Worm (Caenorhabditis elegans) whole organism, L4/young adult: ENCODE data around the gene rgs-7.
A peak's percentile ranks its signal among the peaks of the same experiment; 100 is the strongest.

ENCODE experiments used
- W03F9.2 ChIP-seq: fragments of 150-350 bp; optimal IDR thresholded peaks from 2 replicates; lab custom pipeline; 2014; ENCODE audit warnings: missing biosample characterization, missing genetic modification characterization
- dao-5 ChIP-seq: sonication (generic microtip); optimal IDR thresholded peaks from 2 replicates; lab custom pipeline; 2016; ENCODE audit warnings: missing genotype, missing genetic modification characterization, moderate library complexity, missing compliant biosample characterization
- him-1 ChIP-seq: sonication (generic microtip); optimal IDR thresholded peaks from 2 replicates; lab custom pipeline; 2016; ENCODE audit warnings: missing genotype, missing genetic modification reagents, missing genetic modification characterization, missing compliant biosample characterization

rgs-7 gene

ce11 chrX:3599860-3600259 is 57.5 kb downstream of the rgs-7 start:
- no peak for TF ChIP-seq him-1 (tag; lab: Kevin White, UChicago)
- TF ChIP-seq dao-5, result no peak
- TF ChIP-seq W03F9.2, result no peak

ce11 chrX:3600390-3600789 is 58.0 kb downstream of the rgs-7 start, which contains the start of gene cgr-1:
Gene cgr-1 (minus strand): TSS chrX:3600457.
- no peak for TF ChIP-seq dao-5
- TF ChIP-seq W03F9.2, result no peak
- TF ChIP-seq him-1 (tag; lab: Kevin White, UChicago), result no peak

ce11 chrX:3601531-3601930 is 59.2 kb downstream of the rgs-7 start, which contains the start of gene C18B2.3:
Gene C18B2.3 (plus strand): TSS chrX:3601831.
- TF ChIP-seq him-1 (tag; lab: Kevin White, UChicago) (no peak), W03F9.2 (no peak), dao-5 (no peak)

DNA sequence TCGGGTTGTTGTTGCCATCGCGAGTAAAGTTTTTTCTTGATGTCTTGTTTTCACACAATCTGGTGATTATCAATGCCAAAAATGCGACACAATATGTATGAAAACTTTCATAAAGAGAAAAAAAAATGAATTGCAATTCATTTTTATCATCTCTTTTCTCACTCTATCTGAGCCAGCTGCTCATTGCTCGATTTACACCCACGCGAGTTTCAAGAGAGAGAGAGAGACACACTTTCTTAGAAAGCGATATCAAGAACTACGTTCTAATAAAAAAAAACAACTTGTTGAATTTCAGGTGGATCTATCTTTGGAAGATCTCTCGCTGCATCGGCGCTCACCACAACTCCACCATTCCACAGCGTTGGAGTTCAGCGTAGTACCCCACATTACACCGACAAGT is 60.3 kb downstream of the rgs-7 start:
- TF ChIP-seq W03F9.2 (no peak), him-1 (tag; lab: Kevin White, UChicago) (no peak), dao-5 (no peak)

- TF ChIP-seq him-1 (tag; lab: Kevin White, UChicago) (no peak), W03F9.2 (peak; percentile 41)
Measured at ce11 chrX:3605727-3606126, 63.4 kb downstream of the rgs-7 start, which contains the start of gene C18B2.4. Gene C18B2.4 (minus strand): TSS chrX:3605741.
